Fruit fly (Drosophila melanogaster) whole organism, wandering third instar larva: ENCODE results near the gene hoe1.

ENCODE experiments used
- Abd-B ChIP-seq: fragments of >200 bp; optimal IDR thresholded peaks from 2 replicates; lab custom pipeline; 2017; ENCODE audit warnings: missing biosample characterization, missing genetic modification characterization
- CG32264 ChIP-seq: fragments of 200-800 bp; sonication (Bioruptor generic); optimal IDR thresholded peaks from 2 replicates; lab custom pipeline; 2016; ENCODE audit warnings: missing biosample characterization, missing genetic modification characterization
- CG9705 ChIP-seq: fragments of 200-800 bp; sonication (Bioruptor generic); optimal IDR thresholded peaks from 2 replicates; lab custom pipeline; 2018; ENCODE audit warnings: missing biosample characterization, mild to moderate bottlenecking, missing genetic modification characterization
- CrebA ChIP-seq: fragments of 200-800 bp; sonication (Bioruptor generic); optimal IDR thresholded peaks from 2 replicates; lab custom pipeline; 2016; ENCODE audit warnings: missing biosample characterization, mild to moderate bottlenecking, missing genetic modification characterization, borderline replicate concordance
- Dfd ChIP-seq: fragments of >200 bp; optimal IDR thresholded peaks from 2 replicates; lab custom pipeline; 2017; ENCODE audit warnings: missing biosample characterization, missing genetic modification characterization
- Dif ChIP-seq: fragments of 200-275, 200-300 bp; sonication (Bioruptor generic); optimal IDR thresholded peaks from 2 replicates; lab custom pipeline; 2018; ENCODE audit warnings: missing biosample characterization, missing genetic modification characterization; ENCODE audit not compliant: partially characterized antibody
- GATAd ChIP-seq: sonication (Bioruptor generic); optimal IDR thresholded peaks from 2 replicates; lab custom pipeline; 2016; ENCODE audit warnings: missing biosample characterization, missing genetic modification characterization
- HLH106 ChIP-seq: fragments of 200-800 bp; optimal IDR thresholded peaks from 3 replicates; lab custom pipeline; 2019; ENCODE audit warnings: missing biosample characterization, mild to moderate bottlenecking, missing genetic modification characterization, moderate library complexity
- Hnf4 ChIP-seq: fragments of 200-800 bp; sonication (Bioruptor generic); optimal IDR thresholded peaks from 2 replicates; lab custom pipeline; 2016; ENCODE audit warnings: missing biosample characterization, mild to moderate bottlenecking, missing genetic modification characterization
- Hr78 ChIP-seq: fragments of >200 bp; optimal IDR thresholded peaks from 2 replicates; lab custom pipeline; 2017; ENCODE audit warnings: missing biosample characterization, missing genetic modification characterization
- Hr83 ChIP-seq: fragments of 200-300 bp; sonication (Bioruptor generic); optimal IDR thresholded peaks from 2 replicates; lab custom pipeline; 2016; ENCODE audit warnings: missing biosample characterization, mild to moderate bottlenecking, missing genetic modification characterization, moderate library complexity; ENCODE audit not compliant: poor library complexity, severe bottlenecking
- Jra ChIP-seq: sonication (Bioruptor generic); optimal IDR thresholded peaks from 2 replicates; lab custom pipeline; 2016; ENCODE audit warnings: missing biosample characterization, missing genetic modification characterization
- Mio ChIP-seq: sonication (Bioruptor generic); optimal IDR thresholded peaks from 2 replicates; lab custom pipeline; 2016; ENCODE audit warnings: missing biosample characterization, missing genetic modification characterization
- Myc ChIP-seq: fragments of >200 bp; optimal IDR thresholded peaks from 2 replicates; lab custom pipeline; 2017
- N ChIP-seq: fragments of >200 bp; optimal IDR thresholded peaks from 2 replicates; lab custom pipeline; 2018; ENCODE audit warnings: missing biosample characterization, missing external identifiers, missing genetic modification characterization
- OdsH ChIP-seq: fragments of 200-800 bp; sonication (Bioruptor generic); optimal IDR thresholded peaks from 2 replicates; lab custom pipeline; 2016; ENCODE audit warnings: missing biosample characterization, mild to moderate bottlenecking, missing genetic modification characterization
- Rel ChIP-seq, 2 experiments: fragments of 200-800 bp; sonication (Bioruptor generic) in 1 of 2; optimal IDR thresholded peaks; 2 replicates in 1 of 2; 3 replicates in 1 of 2; lab custom pipeline; 2016 to 2019; ENCODE audit warnings: mild to moderate bottlenecking in 2 of 2, missing biosample characterization in 2 of 2, missing genetic modification characterization in 2 of 2, moderate library complexity in 1 of 2
- Sp1 ChIP-seq: fragments of 200-800 bp; sonication (Bioruptor generic); optimal IDR thresholded peaks from 3 replicates; lab custom pipeline; 2019; ENCODE audit warnings: missing biosample characterization, mild to moderate bottlenecking, missing genetic modification characterization, moderate library complexity
- Vsx2 ChIP-seq: fragments of 200-300, 225-300 bp; sonication (Bioruptor generic); optimal IDR thresholded peaks from 2 replicates; lab custom pipeline; 2018; ENCODE audit warnings: missing biosample characterization, missing genetic modification characterization; ENCODE audit not compliant: partially characterized antibody
- br ChIP-seq: fragments of 200-800 bp; sonication (Bioruptor generic); optimal IDR thresholded peaks from 2 replicates; lab custom pipeline; 2016; ENCODE audit warnings: missing biosample characterization, missing genetic modification characterization
- brk ChIP-seq: fragments of 200-800 bp; sonication (Bioruptor generic); optimal IDR thresholded peaks from 2 replicates; lab custom pipeline; 2016; ENCODE audit warnings: missing biosample characterization, mild to moderate bottlenecking, missing genetic modification characterization
- dl ChIP-seq, 2 experiments: fragments of 175-275, 200-275 bp in 1 of 2; fragments of 200-275 bp in 1 of 2; sonication (Bioruptor generic); optimal IDR thresholded peaks; lab custom pipeline; 2018; ENCODE audit warnings: mild to moderate bottlenecking in 2 of 2, missing biosample characterization in 2 of 2, missing genetic modification characterization in 2 of 2, moderate library complexity in 2 of 2; ENCODE audit not compliant: partially characterized antibody in 2 of 2, insufficient read depth in 1 of 2
- dmrt93B ChIP-seq: fragments of 200-800 bp; sonication (Bioruptor generic); optimal IDR thresholded peaks from 2 replicates; lab custom pipeline; 2018; ENCODE audit warnings: missing biosample characterization, mild to moderate bottlenecking, missing genetic modification characterization
- dsf ChIP-seq: sonication (Bioruptor generic); optimal IDR thresholded peaks from 2 replicates; lab custom pipeline; 2016; ENCODE audit warnings: missing biosample characterization, missing genetic modification characterization, borderline replicate concordance
- ey ChIP-seq: fragments of 200-800 bp; sonication (Bioruptor generic); optimal IDR thresholded peaks from 2 replicates; lab custom pipeline; 2016; ENCODE audit warnings: missing biosample characterization, missing genetic modification characterization
- foxo ChIP-seq, 2 experiments: fragments of 200-800 bp; sonication (Bioruptor generic); optimal IDR thresholded peaks; 2 replicates in 1 of 2; 3 replicates in 1 of 2; lab custom pipeline; 2016 to 2017; ENCODE audit warnings: missing biosample characterization in 2 of 2, missing genetic modification characterization in 2 of 2
- fru ChIP-seq: fragments of 200-800 bp; sonication (Bioruptor generic); optimal IDR thresholded peaks from 3 replicates; lab custom pipeline; 2016; ENCODE audit warnings: missing biosample characterization, mild to moderate bottlenecking, missing genetic modification characterization
- h ChIP-seq: fragments of 200-800 bp; sonication (Bioruptor generic); optimal IDR thresholded peaks from 3 replicates; lab custom pipeline; 2016; ENCODE audit warnings: missing biosample characterization, mild to moderate bottlenecking, missing genetic modification characterization
- jim ChIP-seq: fragments of 175-275, 200-325 bp; sonication (Bioruptor generic); optimal IDR thresholded peaks from 2 replicates; lab custom pipeline; 2016; ENCODE audit warnings: missing biosample characterization, mild to moderate bottlenecking, missing genetic modification characterization
- lola ChIP-seq: fragments of >200 bp; optimal IDR thresholded peaks from 2 replicates; lab custom pipeline; 2017; ENCODE audit warnings: missing biosample characterization, missing genetic modification characterization
- pan ChIP-seq: fragments of >200 bp; optimal IDR thresholded peaks from 2 replicates; lab custom pipeline; 2017
- psq ChIP-seq: fragments of 200-800 bp; sonication (Bioruptor generic); optimal IDR thresholded peaks from 3 replicates; lab custom pipeline; 2017; ENCODE audit warnings: missing biosample characterization, mild to moderate bottlenecking, missing genetic modification characterization, moderate library complexity
- rgr ChIP-seq: fragments of 200-800 bp; sonication (Bioruptor generic); optimal IDR thresholded peaks from 3 replicates; lab custom pipeline; 2016; ENCODE audit warnings: missing biosample characterization, mild to moderate bottlenecking, missing genetic modification characterization
- sage ChIP-seq: fragments of 200-800 bp; sonication (Bioruptor generic); optimal IDR thresholded peaks from 2 replicates; lab custom pipeline; 2016; ENCODE audit warnings: missing biosample characterization, mild to moderate bottlenecking, missing genetic modification characterization
- sv ChIP-seq: fragments of 200-800 bp; sonication (Bioruptor generic); optimal IDR thresholded peaks from 3 replicates; lab custom pipeline; 2016; ENCODE audit warnings: missing biosample characterization, missing genetic modification characterization
- tai ChIP-seq: sonication (Bioruptor generic); optimal IDR thresholded peaks from 2 replicates; lab custom pipeline; 2016; ENCODE audit warnings: missing biosample characterization, missing genetic modification characterization
- usp ChIP-seq: fragments of >200 bp; optimal IDR thresholded peaks from 2 replicates; lab custom pipeline; 2017; ENCODE audit warnings: missing biosample characterization, missing genetic modification characterization
- woc ChIP-seq: sonication (Bioruptor generic); optimal IDR thresholded peaks from 2 replicates; lab custom pipeline; 2016; ENCODE audit warnings: missing biosample characterization, mild to moderate bottlenecking, missing genetic modification characterization

Gene hoe1

dm6 chr2L:4932284-4932683, at the start of gene hoe1:
TSS of gene hoe1 (minus strand) at chr2L:4932384.
- TF ChIP-seq lola (GFP tag; lab: Kevin White, UChicago) (no peak), dl (GFP tag; optimal IDR thresholded peaks at IDR 0.05; lab: Kevin White, UChicago; ENCODE audit: insufficient read depth in 1 of 2, partially characterized antibody in 2 of 2) (no peak), CG9705 (GFP tag; lab: Kevin White, UChicago) (no peak), fru (GFP tag; lab: Kevin White, UChicago) (no peak), Hnf4 (GFP tag; lab: Kevin White, UChicago) (no peak), Vsx2 (GFP tag; lab: Kevin White, UChicago) (no peak), CG32264 (GFP tag; lab: Kevin White, UChicago) (no peak), woc (GFP tag; lab: Kevin White, UChicago) (no peak), Hr78 (no peak), jim (GFP tag; lab: Kevin White, UChicago) (no peak), dmrt93B (GFP tag; lab: Kevin White, UChicago) (no peak), Rel (GFP tag; optimal IDR thresholded peaks at IDR 0.05; lab: Kevin White, UChicago) (no peak), Rel (tag; optimal IDR thresholded peaks at IDR 0.05; lab: Kevin White, UChicago) (no peak), CrebA (GFP tag; lab: Kevin White, UChicago) (no peak), tai (GFP tag; lab: Kevin White, UChicago) (no peak), N (GFP tag; lab: Kevin White, UChicago) (no peak), Jra (GFP tag; lab: Kevin White, UChicago) (no peak)
- TF ChIP-seq, all 38 proteins: peak for 0

dm6 chr2L:4981278-4981966, 49.2 kb upstream of the hoe1 start, which contains the start of the genes CG8892 and CG34126:
TSS of gene CG8892 (minus strand) at chr2L:4981592.
TSS of gene CG34126 (plus strand) at chr2L:4981614.
- peak; percentile 97 for TF ChIP-seq ey (GFP tag; lab: Kevin White, UChicago)
- peak; percentile 62 for TF ChIP-seq Myc
- TF ChIP-seq lola (GFP tag; lab: Kevin White, UChicago): no peak
- TF ChIP-seq sage (GFP tag; lab: Kevin White, UChicago): peak; percentile 91
- TF ChIP-seq CrebA (GFP tag; lab: Kevin White, UChicago): no peak
- no peak for TF ChIP-seq Hr78
- peak; percentile 91 to 99 for TF ChIP-seq foxo (GFP tag; optimal IDR thresholded peaks at IDR 0.05; lab: Kevin White, UChicago)
- peak; percentile 95 for TF ChIP-seq brk
- peak; percentile 98 for TF ChIP-seq rgr (GFP tag; lab: Kevin White, UChicago)
- peak; percentile 99 for TF ChIP-seq sv (GFP tag; lab: Kevin White, UChicago)
- no peak for TF ChIP-seq Dif (GFP tag; lab: Kevin White, UChicago)
- peak; percentile 89 for TF ChIP-seq Rel (GFP tag; optimal IDR thresholded peaks at IDR 0.05; lab: Kevin White, UChicago)
- TF ChIP-seq Rel (tag; optimal IDR thresholded peaks at IDR 0.05; lab: Kevin White, UChicago): peak; percentile 87
- TF ChIP-seq h (GFP tag; lab: Kevin White, UChicago): peak; percentile 98
- peak; percentile 98 for TF ChIP-seq br (GFP tag; lab: Kevin White, UChicago)
- peak; percentile 97 for TF ChIP-seq OdsH (GFP tag; lab: Kevin White, UChicago)
- peak; percentile 97 for TF ChIP-seq Sp1 (GFP tag; lab: Kevin White, UChicago)
- TF ChIP-seq fru (GFP tag; lab: Kevin White, UChicago): peak; percentile 98
- no peak for TF ChIP-seq Vsx2 (GFP tag; lab: Kevin White, UChicago)
- no peak for TF ChIP-seq Dfd (GFP tag; lab: Kevin White, UChicago)
- TF ChIP-seq woc (GFP tag; lab: Kevin White, UChicago): peak; percentile 98
- peak; percentile 97 for TF ChIP-seq Hr83 (GFP tag; lab: Kevin White, UChicago)
- peak; percentile 97 for TF ChIP-seq Jra (GFP tag; lab: Kevin White, UChicago)
- TF ChIP-seq CG9705 (GFP tag; lab: Kevin White, UChicago): peak; percentile 98
- peak; percentile 99 for TF ChIP-seq dmrt93B (GFP tag; lab: Kevin White, UChicago)
- TF ChIP-seq Hnf4 (GFP tag; lab: Kevin White, UChicago): peak; percentile 98
- TF ChIP-seq Mio (GFP tag; lab: Kevin White, UChicago): peak; percentile 92
- peak; percentile 99 for TF ChIP-seq HLH106
- peak; percentile 97 for TF ChIP-seq psq (GFP tag; lab: Kevin White, UChicago)
- TF ChIP-seq CG32264 (GFP tag; lab: Kevin White, UChicago): peak; percentile 93
- peak; percentile 94 for TF ChIP-seq GATAd (GFP tag; lab: Kevin White, UChicago)
- TF ChIP-seq Abd-B (GFP tag; lab: Kevin White, UChicago): no peak
- peak; percentile 95 for TF ChIP-seq dsf (GFP tag; lab: Kevin White, UChicago)
- no peak for TF ChIP-seq usp
- TF ChIP-seq pan (lab: Kevin White, UChicago): no peak
- TF ChIP-seq N (GFP tag; lab: Kevin White, UChicago): no peak
- TF ChIP-seq dl (GFP tag; optimal IDR thresholded peaks at IDR 0.05; lab: Kevin White, UChicago; ENCODE audit: insufficient read depth in 1 of 2, partially characterized antibody in 2 of 2): no peak
- TF ChIP-seq tai (GFP tag; lab: Kevin White, UChicago): no peak
- TF ChIP-seq jim (GFP tag; lab: Kevin White, UChicago): peak; percentile 93
